Worm (Caenorhabditis elegans) whole organism, L4 larva: ENCODE results near the gene F17A2.16.

ENCODE experiments used
- R02D3.7 ChIP-seq: fragments of 150-350 bp; sonication (generic microtip); optimal IDR thresholded peaks from 3 replicates; lab custom pipeline; 2014; ENCODE audit warnings: missing biosample characterization, missing genetic modification characterization
- T20F7.1 ChIP-seq: fragments of 200-800 bp; sonication (Bioruptor generic); optimal IDR thresholded peaks from 2 replicates; lab custom pipeline; 2018; ENCODE audit warnings: mild to moderate bottlenecking, missing genetic modification characterization, missing compliant biosample characterization
- fkh-10 ChIP-seq: fragments of 150-350 bp; optimal IDR thresholded peaks from 2 replicates; lab custom pipeline; 2014; ENCODE audit warnings: missing biosample characterization, missing genetic modification reagents, missing genetic modification characterization
- hmg-1.1 ChIP-seq: fragments of 200-800 bp; sonication (Bioruptor generic); IDR thresholded peaks from 2 replicates; pipeline ENCODE4 v1.3.6; 2022; ENCODE audit warnings: missing genetic modification reagents, missing genetic modification characterization, missing compliant biosample characterization
- lir-3 ChIP-seq: sonication (generic microtip); optimal IDR thresholded peaks from 2 replicates; lab custom pipeline; 2016; ENCODE audit warnings: mild to moderate bottlenecking, missing genetic modification characterization, missing compliant biosample characterization
- mdl-1 ChIP-seq, 2 experiments: fragments of 150-350 bp in 1 of 2; sonication (generic microtip) in 1 of 2; optimal IDR thresholded peaks; 2 replicates each; lab custom pipeline; 2014 to 2017; ENCODE audit warnings: missing biosample characterization in 2 of 2, missing genetic modification characterization in 2 of 2
- nhr-102 ChIP-seq: sonication (generic microtip); optimal IDR thresholded peaks from 2 replicates; lab custom pipeline; 2016; ENCODE audit warnings: mild to moderate bottlenecking, missing genetic modification characterization, moderate library complexity, missing compliant biosample characterization
- nhr-237 ChIP-seq: sonication (generic microtip); optimal IDR thresholded peaks from 2 replicates; lab custom pipeline; 2017; ENCODE audit warnings: missing biosample characterization, missing genetic modification characterization
- php-3 ChIP-seq: fragments of 200-800 bp; sonication (Bioruptor generic); IDR thresholded peaks from 2 replicates; pipeline ENCODE4 v1.3.6; 2022; ENCODE audit warnings: missing genetic modification reagents, missing genetic modification characterization, missing compliant biosample characterization
- vab-7 ChIP-seq: fragments of 200-800 bp; sonication (Bioruptor generic); IDR thresholded peaks from 2 replicates; pipeline ENCODE4 v1.3.6; 2022; ENCODE audit warnings: missing genetic modification reagents, missing genetic modification characterization, missing compliant biosample characterization

DNA sequence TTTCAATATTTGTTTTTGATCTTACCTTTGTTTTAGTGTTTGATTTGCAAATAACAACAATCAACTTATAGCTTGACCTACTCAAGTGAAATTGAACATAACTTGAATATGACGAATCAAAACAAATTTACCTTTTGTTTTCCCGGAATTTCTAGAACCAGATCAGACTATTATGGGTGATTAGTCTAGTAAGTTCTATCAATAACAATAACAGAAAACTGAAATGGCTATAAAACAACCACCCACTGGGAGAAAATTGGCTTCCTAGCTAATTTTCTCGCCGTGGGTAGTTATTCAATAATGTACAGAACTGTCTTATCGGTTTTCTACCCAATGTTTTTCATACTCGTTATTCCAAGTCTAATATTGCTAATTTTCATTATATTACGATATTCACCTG lies 20.4 kb downstream of the F17A2.16 start, which contains the start of gene srd-45:
- TF ChIP-seq nhr-237 (tag; lab: Kevin White, UChicago) = no peak
- no peak for TF ChIP-seq nhr-102 (tag; lab: Kevin White, UChicago)
- no peak for TF ChIP-seq lir-3 (tag; lab: Kevin White, UChicago)
- TF ChIP-seq php-3 (GFP tag; lab: Robert Waterston, UW) = no peak
- TF ChIP-seq hmg-1.1 = no peak
- TF ChIP-seq fkh-10 = no peak
- TF ChIP-seq mdl-1 (tag; optimal IDR thresholded peaks at IDR 0.05; lab: Kevin White, UChicago) = no peak
- no peak for TF ChIP-seq T20F7.1 (GFP tag; lab: Kevin White, UChicago)
- TF ChIP-seq R02D3.7 (tag; lab: Kevin White, UChicago) = no peak
- TF ChIP-seq vab-7 = no peak
